Worm (Caenorhabditis elegans): ENCODE data around the gene F23B2.10.

F23B2.10 gene

DNA sequence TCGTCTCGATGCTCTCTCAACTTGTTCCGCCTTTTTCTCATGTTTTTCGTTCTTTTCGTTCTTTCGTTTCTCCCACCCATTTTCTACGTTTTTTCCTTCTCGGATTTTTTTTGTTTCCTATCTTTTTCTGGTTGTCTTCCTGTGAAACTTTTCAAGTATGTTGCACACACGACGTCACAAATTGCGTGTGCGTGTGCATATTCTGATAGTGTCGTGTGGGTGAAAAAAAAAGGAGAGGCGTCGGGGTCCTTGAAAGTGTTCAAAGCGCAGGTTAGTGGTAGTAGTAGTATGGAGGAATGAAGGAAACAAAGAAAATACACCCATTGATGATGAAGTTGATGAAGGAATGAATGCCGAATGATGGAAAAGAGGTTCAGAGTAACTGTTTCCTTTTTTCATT is 15.6 kb upstream of the F23B2.10 start:
- TF ChIP-seq ceh-83 (GFP tag; optimal IDR thresholded peaks at IDR 0.05) (no peak), pha-4 (tag; optimal IDR thresholded peaks at IDR 0.05) (no peak), tbx-8 (GFP tag; optimal IDR thresholded peaks at IDR 0.05) (no peak), lsy-2 (tag; optimal IDR thresholded peaks at IDR 0.05) (no peak), elt-3 (tag; optimal IDR thresholded peaks at IDR 0.05) (no peak), ceh-39 (tag; optimal IDR thresholded peaks at IDR 0.05) (no peak), mls-2 (tag; optimal IDR thresholded peaks at IDR 0.05) (no peak), lin-13 (tag; optimal IDR thresholded peaks at IDR 0.05) (no peak), nhr-28 (tag; optimal IDR thresholded peaks at IDR 0.05) (no peak), nhr-12 (tag; optimal IDR thresholded peaks at IDR 0.05) (no peak), ceh-43 (GFP tag; optimal IDR thresholded peaks at IDR 0.05) (no peak), nhr-76 (tag; optimal IDR thresholded peaks at IDR 0.05) (no peak), elt-1 (tag; optimal IDR thresholded peaks at IDR 0.05; ENCODE audit: borderline replicate concordance, insufficient read depth) (no peak), sptf-1 (tag; optimal IDR thresholded peaks at IDR 0.05) (no peak), lin-32 (GFP tag; optimal IDR thresholded peaks at IDR 0.05) (no peak), zip-8 (tag; optimal IDR thresholded peaks at IDR 0.05) (no peak), ces-1 (GFP tag; optimal IDR thresholded peaks at IDR 0.05) (no peak), nhr-2 (tag; optimal IDR thresholded peaks at IDR 0.05) (no peak)

ce11 chrIV:9165681-9166080 is 11.5 kb upstream of the F23B2.10 start, which contains the start of gene C07C7.3:
Gene C07C7.3 (plus strand): TSS chrIV:9166051.
- TF ChIP-seq hlh-1 (tag; optimal IDR thresholded peaks at IDR 0.05) (no peak), ceh-39 (tag; optimal IDR thresholded peaks at IDR 0.05) (no peak), mep-1 (tag; optimal IDR thresholded peaks at IDR 0.05) (no peak), lsy-2 (tag; optimal IDR thresholded peaks at IDR 0.05) (no peak), ces-1 (GFP tag; optimal IDR thresholded peaks at IDR 0.05) (no peak), snpc-4 (tag; optimal IDR thresholded peaks at IDR 0.05) (no peak), elt-1 (tag; optimal IDR thresholded peaks at IDR 0.05; ENCODE audit: borderline replicate concordance, insufficient read depth) (no peak), mls-2 (tag; optimal IDR thresholded peaks at IDR 0.05) (no peak), ceh-83 (GFP tag; optimal IDR thresholded peaks at IDR 0.05) (no peak), lin-13 (tag; optimal IDR thresholded peaks at IDR 0.05) (no peak), tbx-8 (GFP tag; optimal IDR thresholded peaks at IDR 0.05) (no peak), pha-4 (tag; optimal IDR thresholded peaks at IDR 0.05) (no peak), cnd-1 (tag; optimal IDR thresholded peaks at IDR 0.05) (no peak), sptf-1 (tag; optimal IDR thresholded peaks at IDR 0.05) (no peak), nhr-2 (tag; optimal IDR thresholded peaks at IDR 0.05) (no peak), elt-3 (tag; optimal IDR thresholded peaks at IDR 0.05) (no peak)

DNA sequence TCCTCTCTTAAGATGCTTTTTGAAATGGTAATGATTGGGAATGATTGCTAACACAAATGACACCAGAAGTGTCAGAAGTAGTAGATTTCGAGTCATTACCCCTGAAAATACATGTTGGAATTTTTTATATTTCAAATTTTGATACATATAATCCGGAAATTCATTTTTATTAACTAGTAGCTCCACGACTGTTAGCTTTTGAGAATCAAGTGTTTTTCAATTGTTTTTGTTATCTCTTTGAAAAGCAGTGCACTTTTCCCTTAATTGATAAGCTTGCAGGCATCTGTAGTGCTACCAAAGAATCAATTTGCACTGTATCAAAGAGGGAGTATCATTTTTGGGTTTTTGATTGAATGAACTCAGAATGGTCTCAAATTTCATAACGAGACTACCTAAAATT is 10.9 kb upstream of the F23B2.10 start, which contains the start of gene pcp-2:
pcp-2 (minus strand) TSS at position 101 of the 400 bp plus-strand sequence.
- TF ChIP-seq mep-1 (tag; optimal IDR thresholded peaks at IDR 0.05) (no peak), elt-3 (tag; optimal IDR thresholded peaks at IDR 0.05) (no peak), mab-5 (tag; optimal IDR thresholded peaks at IDR 0.05) (no peak), sem-2 (GFP tag; optimal IDR thresholded peaks at IDR 0.05) (no peak), ham-2 (GFP tag; optimal IDR thresholded peaks at IDR 0.05) (no peak), nhr-28 (tag; optimal IDR thresholded peaks at IDR 0.05) (no peak), sptf-1 (tag; optimal IDR thresholded peaks at IDR 0.05) (no peak), mls-2 (tag; optimal IDR thresholded peaks at IDR 0.05) (no peak), lsy-2 (tag; optimal IDR thresholded peaks at IDR 0.05) (no peak), bed-3 (GFP tag; optimal IDR thresholded peaks at IDR 0.05) (no peak), ceh-43 (GFP tag; optimal IDR thresholded peaks at IDR 0.05) (no peak), cnd-1 (tag; optimal IDR thresholded peaks at IDR 0.05) (no peak), pha-4 (tag; optimal IDR thresholded peaks at IDR 0.05) (no peak), hlh-1 (tag; optimal IDR thresholded peaks at IDR 0.05) (no peak)

ce11 chrIV:9159863-9160262 is 5.7 kb upstream of the F23B2.10 start:
- TF ChIP-seq mab-5 (tag; optimal IDR thresholded peaks at IDR 0.05): no peak
- TF ChIP-seq drap-1 (GFP tag; optimal IDR thresholded peaks at IDR 0.05): no peak
- no peak for TF ChIP-seq mls-2 (tag; optimal IDR thresholded peaks at IDR 0.05)

ce11 chrIV:9158969-9159800 is 5.0 kb upstream of the F23B2.10 start, which contains the start of gene pcp-3:
Gene pcp-3 (minus strand): TSS chrIV:9159019.
- TF ChIP-seq ceh-83 (GFP tag; optimal IDR thresholded peaks at IDR 0.05) (no peak), ceh-43 (GFP tag; optimal IDR thresholded peaks at IDR 0.05) (no peak), zip-8 (tag; optimal IDR thresholded peaks at IDR 0.05) (no peak), ceh-39 (tag; optimal IDR thresholded peaks at IDR 0.05) (no peak), lin-13 (tag; optimal IDR thresholded peaks at IDR 0.05) (no peak), bed-3 (GFP tag; optimal IDR thresholded peaks at IDR 0.05) (no peak)

Measured in whole organism, mixed stage, embryonic.